Fruit fly (Drosophila melanogaster): ENCODE data around the gene scaf6.

scaf6 gene

DNA sequence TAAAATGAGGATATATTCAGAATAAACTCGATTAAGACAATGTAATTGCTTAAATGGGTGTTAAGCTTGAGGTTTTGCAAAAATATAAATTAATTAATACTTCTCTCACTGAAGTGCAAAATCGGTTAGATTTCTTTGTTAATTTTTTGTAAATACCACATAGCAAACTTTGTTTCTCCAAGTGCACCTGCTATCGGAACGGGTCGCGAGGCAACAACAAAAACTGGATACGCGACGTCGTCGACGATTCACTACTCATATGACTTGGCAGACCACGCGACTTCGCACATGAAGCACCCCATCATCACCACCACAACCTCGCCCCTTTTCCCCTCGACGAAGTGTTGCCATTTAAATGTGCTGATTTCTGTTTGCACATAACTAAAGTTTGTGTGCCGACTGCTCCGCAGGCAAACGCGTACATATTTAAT is 35.3 kb downstream of the scaf6 start (continued):
- TF ChIP-seq eg (GFP tag; IDR thresholded peaks at IDR 0.05) (peak; percentile 75), Gug (GFP tag; IDR thresholded peaks at IDR 0.05) (peak; percentile 26; the same call in 1 of the 2 replicates), acj6 (GFP tag; optimal IDR thresholded peaks at IDR 0.05) (peak; percentile 57), Smox (GFP tag; optimal IDR thresholded peaks at IDR 0.05) (peak; percentile 41), Eip93F (GFP tag; optimal IDR thresholded peaks at IDR 0.05) (no peak), CG10669 (GFP tag; optimal IDR thresholded peaks at IDR 0.05) (peak; percentile 39), pdm3 (GFP tag; optimal IDR thresholded peaks at IDR 0.05) (peak; percentile 54), CG8319 (GFP tag; optimal IDR thresholded peaks at IDR 0.05) (peak; percentile 29), Sox102F (GFP tag; optimal IDR thresholded peaks at IDR 0.05) (peak; percentile 23), Sox14 (GFP tag; optimal IDR thresholded peaks at IDR 0.05) (peak; percentile 50), Sox15 (GFP tag; optimal IDR thresholded peaks at IDR 0.05) (peak; percentile 44), CG6276 (GFP tag; optimal IDR thresholded peaks at IDR 0.05) (peak; percentile 50), net (GFP tag; optimal IDR thresholded peaks at IDR 0.05) (peak; percentile 51), dsx (GFP tag; optimal IDR thresholded peaks at IDR 0.05; ENCODE audit: poor library complexity, severe bottlenecking) (peak; percentile 41), Ets96B (tag; optimal IDR thresholded peaks at IDR 0.05) (peak; percentile 50), fd59A (GFP tag; optimal IDR thresholded peaks at IDR 0.05) (peak; percentile 22), achi (GFP tag; optimal IDR thresholded peaks at IDR 0.05) (peak; percentile 45), Ets21C (GFP tag; optimal IDR thresholded peaks at IDR 0.05) (peak; percentile 8), vri (GFP tag; optimal IDR thresholded peaks at IDR 0.05) (peak; percentile 53), esn (GFP tag; optimal IDR thresholded peaks at IDR 0.05) (peak; percentile 19), salr (GFP tag; optimal IDR thresholded peaks at IDR 0.05) (peak; percentile 5 to 20), CG6854 (GFP tag; optimal IDR thresholded peaks at IDR 0.05) (no peak), CG6163 (GFP tag; IDR thresholded peaks at IDR 0.05) (peak; percentile 75), topi (GFP tag; optimal IDR thresholded peaks at IDR 0.05) (peak; percentile 43), CG31627 (GFP tag; optimal IDR thresholded peaks at IDR 0.05) (peak; percentile 30), fkh (GFP tag; optimal IDR thresholded peaks at IDR 0.05) (peak; percentile 59), CG15336 (GFP tag; IDR thresholded peaks at IDR 0.05) (peak; percentile 64), CG11294 (GFP tag; IDR thresholded peaks at IDR 0.05) (peak; percentile 36; the same call in 1 of the 2 replicates), CG8119 (GFP tag; IDR thresholded peaks at IDR 0.05) (peak; percentile 69), CG4318 (GFP tag; optimal IDR thresholded peaks at IDR 0.05) (peak; percentile 44), CG34406 (GFP tag; optimal IDR thresholded peaks at IDR 0.05) (peak; percentile 43), CG7368 (GFP tag; optimal IDR thresholded peaks at IDR 0.05) (peak; percentile 40), CG3919 (GFP tag; optimal IDR thresholded peaks at IDR 0.05) (peak; percentile 59)

DNA sequence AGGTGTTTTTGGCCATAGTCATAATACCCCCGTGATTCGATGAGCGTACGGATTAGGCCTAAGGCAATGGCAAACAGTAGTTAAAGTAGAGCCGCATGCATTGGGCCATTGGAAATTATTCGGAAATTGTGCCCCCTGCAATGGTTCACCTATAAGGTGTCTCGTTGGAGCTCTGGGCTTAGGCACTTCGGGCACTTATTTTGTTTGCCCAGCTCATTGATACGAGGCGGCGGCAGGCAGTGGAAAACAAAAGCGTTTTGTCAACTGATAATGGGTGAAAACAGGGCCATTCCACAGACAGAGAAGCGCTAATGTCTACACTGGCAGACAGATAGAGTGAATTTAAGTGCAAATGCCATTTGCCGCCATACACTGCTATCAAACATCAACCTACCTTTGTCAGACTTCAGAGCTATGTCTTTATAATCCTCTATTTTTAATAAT is 36.1 kb downstream of the scaf6 start:
- no peak for TF ChIP-seq CG1621 (tag; optimal IDR thresholded peaks at IDR 0.05)
- TF ChIP-seq cyc (GFP tag; optimal IDR thresholded peaks at IDR 0.05), result peak; percentile 28
- TF ChIP-seq CG11902 (GFP tag; optimal IDR thresholded peaks at IDR 0.05), result no peak
- no peak for TF ChIP-seq CG34406 (GFP tag; optimal IDR thresholded peaks at IDR 0.05)
- peak; percentile 33 for TF ChIP-seq CG31627 (GFP tag; optimal IDR thresholded peaks at IDR 0.05)
- no peak for TF ChIP-seq Sox102F (GFP tag; optimal IDR thresholded peaks at IDR 0.05)
- peak; percentile 33; the same call in 1 of the 3 replicates for TF ChIP-seq eg (GFP tag; IDR thresholded peaks at IDR 0.05)
- peak; percentile 84 for TF ChIP-seq fkh (GFP tag; optimal IDR thresholded peaks at IDR 0.05)
- TF ChIP-seq spab (GFP tag; optimal IDR thresholded peaks at IDR 0.05), result no peak
- no peak for TF ChIP-seq Sox15 (GFP tag; optimal IDR thresholded peaks at IDR 0.05)
- no peak for TF ChIP-seq CG32006 (GFP tag; optimal IDR thresholded peaks at IDR 0.05)
- TF ChIP-seq dac (GFP tag; optimal IDR thresholded peaks at IDR 0.05), result no peak
- TF ChIP-seq Smox (GFP tag; optimal IDR thresholded peaks at IDR 0.05), result no peak
- TF ChIP-seq CG15336 (GFP tag; IDR thresholded peaks at IDR 0.05), result no peak
- TF ChIP-seq Eip78C (GFP tag), result peak; percentile 37
- TF ChIP-seq OdsH (GFP tag; optimal IDR thresholded peaks at IDR 0.05), result peak; percentile 6
- TF ChIP-seq ss (GFP tag; optimal IDR thresholded peaks at IDR 0.05), result no peak
- no peak for TF ChIP-seq CG8119 (GFP tag; IDR thresholded peaks at IDR 0.05)
- peak; percentile 33 for TF ChIP-seq Gug (GFP tag; IDR thresholded peaks at IDR 0.05)
- peak; percentile 28 for TF ChIP-seq CG3919 (GFP tag; optimal IDR thresholded peaks at IDR 0.05)
- no peak for TF ChIP-seq Hr39 (GFP tag; optimal IDR thresholded peaks at IDR 0.05)
- TF ChIP-seq achi (GFP tag; optimal IDR thresholded peaks at IDR 0.05), result no peak
- TF ChIP-seq net (GFP tag; optimal IDR thresholded peaks at IDR 0.05), result no peak
- TF ChIP-seq Sox14 (GFP tag; optimal IDR thresholded peaks at IDR 0.05), result peak; percentile 33
- TF ChIP-seq CG9139 (GFP tag; optimal IDR thresholded peaks at IDR 0.05), result no peak
- peak; percentile 37 for TF ChIP-seq vri (GFP tag; optimal IDR thresholded peaks at IDR 0.05)
- no peak for TF ChIP-seq CG8632 (GFP tag; optimal IDR thresholded peaks at IDR 0.05)
- TF ChIP-seq CG6792 (GFP tag; optimal IDR thresholded peaks at IDR 0.05), result no peak
- TF ChIP-seq svp (GFP tag), result peak; percentile 51
- TF ChIP-seq esn (GFP tag; optimal IDR thresholded peaks at IDR 0.05), result peak; percentile 9
- TF ChIP-seq lz (GFP tag; optimal IDR thresholded peaks at IDR 0.05), result no peak
- TF ChIP-seq Ets96B (tag; optimal IDR thresholded peaks at IDR 0.05), result no peak
- no peak for TF ChIP-seq CG10631 (GFP tag; optimal IDR thresholded peaks at IDR 0.05)
